Fruit fly (Drosophila melanogaster): Measurements from ENCODE around the gene mge.

Gene mge

DNA sequence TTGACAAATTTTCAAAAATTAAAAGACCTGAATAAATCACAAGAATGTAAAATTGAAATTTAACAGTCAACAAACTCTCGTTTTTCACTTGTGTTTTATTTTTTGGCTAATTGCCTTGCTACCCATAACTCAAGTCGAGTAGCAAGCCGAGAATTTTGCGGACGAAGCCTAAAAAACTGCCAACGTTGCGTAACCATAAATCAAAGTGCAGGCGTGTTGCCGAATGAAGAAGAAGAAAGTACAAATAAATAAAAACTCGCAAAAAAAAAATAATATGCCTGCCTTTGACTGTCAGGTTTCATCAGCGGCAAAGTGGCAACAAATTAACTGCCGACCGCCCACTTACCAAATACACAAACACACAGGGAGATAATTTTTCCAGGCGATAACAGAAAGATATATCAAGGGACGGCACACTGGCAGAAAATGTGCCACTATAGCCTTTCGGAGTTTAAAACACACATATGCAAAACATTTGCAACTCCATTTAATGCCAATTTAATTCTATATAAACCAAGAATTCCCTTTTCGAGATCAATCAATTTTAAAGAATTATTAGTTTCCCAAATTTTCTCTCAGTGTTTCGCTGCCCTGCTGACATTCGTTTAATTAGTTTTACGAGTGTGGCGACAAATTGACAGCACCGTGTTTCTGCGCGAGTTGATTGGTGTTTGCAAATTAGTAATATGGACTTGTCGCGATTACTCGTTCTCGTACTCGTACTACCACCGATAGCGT lies 18.6 kb upstream of the mge start (continued):
- TF ChIP-seq Ets96B (tag; optimal IDR thresholded peaks at IDR 0.05) (peak; percentile 55), Sox15 (GFP tag; optimal IDR thresholded peaks at IDR 0.05) (peak; percentile 86), CG32006 (GFP tag; optimal IDR thresholded peaks at IDR 0.05) (peak; percentile 75), net (GFP tag; optimal IDR thresholded peaks at IDR 0.05) (peak; percentile 80), pdm3 (GFP tag; optimal IDR thresholded peaks at IDR 0.05) (peak; percentile 88), vri (GFP tag; optimal IDR thresholded peaks at IDR 0.05) (peak; percentile 92), CG11294 (GFP tag; IDR thresholded peaks at IDR 0.05) (peak; percentile 37; the same call in 1 of the 2 replicates), CG8632 (GFP tag; optimal IDR thresholded peaks at IDR 0.05) (peak; percentile 84), CG1621 (tag; optimal IDR thresholded peaks at IDR 0.05) (peak; percentile 57), fd59A (GFP tag; optimal IDR thresholded peaks at IDR 0.05) (peak; percentile 73), Eip78C (GFP tag) (peak; percentile 93), ss (GFP tag; optimal IDR thresholded peaks at IDR 0.05) (peak in 1 of 2 experiments; percentile 35), CG16779 (tag; optimal IDR thresholded peaks at IDR 0.05) (peak; percentile 16), Eip75B (GFP tag; optimal IDR thresholded peaks at IDR 0.05) (peak; percentile 74), topi (GFP tag; optimal IDR thresholded peaks at IDR 0.05) (peak; percentile 86), OdsH (GFP tag; optimal IDR thresholded peaks at IDR 0.05) (peak; percentile 86), CG31627 (GFP tag; optimal IDR thresholded peaks at IDR 0.05) (peak; percentile 95), acj6 (GFP tag; optimal IDR thresholded peaks at IDR 0.05) (peak; percentile 87), CG10631 (GFP tag; optimal IDR thresholded peaks at IDR 0.05) (peak; percentile 68), CG6854 (GFP tag; optimal IDR thresholded peaks at IDR 0.05) (no peak), dac (GFP tag; optimal IDR thresholded peaks at IDR 0.05) (no peak), Blimp-1 (GFP tag; optimal IDR thresholded peaks at IDR 0.05) (peak; percentile 63), svp (GFP tag) (peak; percentile 96), CG6792 (GFP tag; optimal IDR thresholded peaks at IDR 0.05) (peak; percentile 85), CG8119 (GFP tag; IDR thresholded peaks at IDR 0.05) (peak; percentile 82), CG3032 (tag; optimal IDR thresholded peaks at IDR 0.05) (no peak), CG6163 (GFP tag; IDR thresholded peaks at IDR 0.05) (peak; percentile 90), esn (GFP tag; optimal IDR thresholded peaks at IDR 0.05) (peak; percentile 92), Smox (GFP tag; optimal IDR thresholded peaks at IDR 0.05) (peak; percentile 90), Sox102F (GFP tag; optimal IDR thresholded peaks at IDR 0.05) (peak; percentile 91), CG6276 (GFP tag; optimal IDR thresholded peaks at IDR 0.05) (peak; percentile 53), CG8319 (GFP tag; optimal IDR thresholded peaks at IDR 0.05) (peak; percentile 71), Met (GFP tag; optimal IDR thresholded peaks at IDR 0.05) (peak; percentile 93), CG9139 (GFP tag; optimal IDR thresholded peaks at IDR 0.05) (no peak), CG4318 (GFP tag; optimal IDR thresholded peaks at IDR 0.05) (peak; percentile 55), spab (GFP tag; optimal IDR thresholded peaks at IDR 0.05) (peak; percentile 27), fd85E (GFP tag; optimal IDR thresholded peaks at IDR 0.05) (peak; percentile 18), CG10669 (GFP tag; optimal IDR thresholded peaks at IDR 0.05) (peak; percentile 60), lz (GFP tag; optimal IDR thresholded peaks at IDR 0.05) (peak; percentile 85)

- no peak for TF ChIP-seq CG6808 (GFP tag; optimal IDR thresholded peaks at IDR 0.05)
- TF ChIP-seq CG3919 (GFP tag; optimal IDR thresholded peaks at IDR 0.05): no peak
- no peak for TF ChIP-seq svp (GFP tag)
- TF ChIP-seq salr (GFP tag; optimal IDR thresholded peaks at IDR 0.05): no peak
- TF ChIP-seq fd59A (GFP tag; optimal IDR thresholded peaks at IDR 0.05): no peak
- TF ChIP-seq dac (GFP tag; optimal IDR thresholded peaks at IDR 0.05): no peak
- no peak for TF ChIP-seq topi (GFP tag; optimal IDR thresholded peaks at IDR 0.05)
Observed at dm6 chr3L:3927462-3927861, 17.7 kb upstream of the mge start.
